Worm (Caenorhabditis elegans): ENCODE results near the gene ZK809.9.

DNA sequence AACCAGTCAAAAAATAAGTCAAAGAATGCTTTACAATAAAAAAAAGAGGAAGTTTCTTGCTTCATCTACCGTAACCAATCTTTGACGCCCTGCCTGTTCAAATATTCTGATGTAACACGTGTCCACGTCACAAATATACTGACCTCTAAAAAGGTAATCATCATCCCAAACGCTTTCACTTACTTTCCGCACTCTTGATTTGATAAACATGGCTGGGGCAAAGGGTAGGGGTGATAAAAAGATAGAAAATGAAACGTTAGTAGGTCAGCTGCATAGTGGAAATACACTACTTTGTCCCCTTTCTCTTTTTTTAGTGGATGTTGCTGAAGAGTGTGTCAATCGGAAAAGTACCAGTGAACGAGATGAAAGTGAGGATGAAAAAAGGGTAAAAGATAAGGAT lies 35.0 kb downstream of the ZK809.9 start:
- TF ChIP-seq ama-1 (optimal IDR thresholded peaks at IDR 0.05) (no peak), F13C5.2 (tag; optimal IDR thresholded peaks at IDR 0.05) (no peak), hmg-4 (GFP tag; optimal IDR thresholded peaks at IDR 0.05) (no peak), aly-1 (tag; optimal IDR thresholded peaks at IDR 0.05) (no peak), hnd-1 (tag; optimal IDR thresholded peaks at IDR 0.05) (no peak), scrt-1 (GFP tag; IDR thresholded peaks at IDR 0.05) (no peak), tra-4 (tag; optimal IDR thresholded peaks at IDR 0.05) (no peak), hmbx-1 (tag; optimal IDR thresholded peaks at IDR 0.05) (no peak)
